Fruit fly (Drosophila melanogaster) whole organism, embryonic: ENCODE results near the gene mRpL10.
A peak's percentile ranks its signal among the peaks of the same experiment; 100 is the strongest.

Experiments
- Adf1 ChIP-seq: fragments of 200-800 bp; sonication (Bioruptor generic); IDR thresholded peaks from 2 replicates; pipeline ENCODE4 v1.3.6; 2022; ENCODE audit warnings: missing biosample characterization, missing genetic modification characterization
- B-H1 ChIP-seq: fragments of 200-800 bp; sonication (Bioruptor generic); IDR thresholded peaks from 3 replicates; pipeline ENCODE4 v1.3.6; 2022; ENCODE audit warnings: missing biosample characterization, missing genetic modification characterization
- Bdp1 ChIP-seq: fragments of 200-800 bp; sonication (Bioruptor generic); optimal IDR thresholded peaks from 3 replicates; lab custom pipeline; 2016; ENCODE audit warnings: missing biosample characterization, missing genetic modification characterization
- CG10267 ChIP-seq: fragments of 200-800 bp; sonication (Bioruptor generic); optimal IDR thresholded peaks from 2 replicates; lab custom pipeline; 2018; ENCODE audit warnings: missing biosample characterization, mild to moderate bottlenecking, missing genetic modification characterization, moderate library complexity
- CG10543 ChIP-seq: fragments of 200-800 bp; sonication (Bioruptor generic); optimal IDR thresholded peaks from 3 replicates; lab custom pipeline; 2017; ENCODE audit warnings: missing biosample characterization, mild to moderate bottlenecking, missing genetic modification characterization, moderate library complexity
- CG11504 ChIP-seq: fragments of 200-800 bp; sonication (Bioruptor generic); optimal IDR thresholded peaks from 3 replicates; lab custom pipeline; 2019; ENCODE audit warnings: missing biosample characterization, mild to moderate bottlenecking, missing genetic modification characterization, moderate library complexity
- CG12155 ChIP-seq: fragments of 200-800 bp; sonication (Bioruptor generic); optimal IDR thresholded peaks from 3 replicates; lab custom pipeline; 2016; ENCODE audit warnings: missing biosample characterization, missing genetic modification characterization
- CG12299 ChIP-seq: fragments of 200-800 bp; sonication (Bioruptor generic); optimal IDR thresholded peaks from 2 replicates; lab custom pipeline; 2018; ENCODE audit warnings: missing biosample characterization, mild to moderate bottlenecking, missing genetic modification characterization
- CG14441 ChIP-seq: fragments of 200-800 bp; sonication (Bioruptor generic); IDR thresholded peaks from 2 replicates; pipeline ENCODE4 v1.3.6; 2022; ENCODE audit warnings: missing biosample characterization, missing genetic modification characterization
- CG1602 ChIP-seq: fragments of 200-800 bp; sonication (Bioruptor generic); optimal IDR thresholded peaks from 3 replicates; lab custom pipeline; 2016; ENCODE audit warnings: missing biosample characterization, missing genetic modification characterization
- CG1603 ChIP-seq: fragments of 200-800 bp; sonication (Bioruptor generic); optimal IDR thresholded peaks from 2 replicates; lab custom pipeline; 2019; ENCODE audit warnings: missing biosample characterization, mild to moderate bottlenecking, missing genetic modification characterization, moderate library complexity
- CG1647 ChIP-seq: fragments of 200-800 bp; sonication (Bioruptor generic); optimal IDR thresholded peaks from 3 replicates; lab custom pipeline; 2016; ENCODE audit warnings: missing biosample characterization, missing genetic modification characterization
- CG17568 ChIP-seq: fragments of 200-800 bp; sonication (Bioruptor generic); optimal IDR thresholded peaks from 2 replicates; lab custom pipeline; 2018; ENCODE audit warnings: missing biosample characterization, mild to moderate bottlenecking, missing genetic modification characterization, moderate library complexity
- CG3995 ChIP-seq: fragments of 200-800 bp; sonication (Bioruptor generic); optimal IDR thresholded peaks from 3 replicates; lab custom pipeline; 2016; ENCODE audit warnings: missing biosample characterization, missing genetic modification characterization
- CG43689 ChIP-seq: fragments of 200-800 bp; sonication (Bioruptor generic); IDR thresholded peaks from 2 replicates; pipeline ENCODE4 v1.3.6; 2022; ENCODE audit warnings: missing biosample characterization, missing genetic modification characterization
- CG5245 ChIP-seq: fragments of 200-800 bp; sonication (Bioruptor generic); optimal IDR thresholded peaks from 3 replicates; lab custom pipeline; 2016; ENCODE audit warnings: missing biosample characterization, missing genetic modification characterization
- CG6683 ChIP-seq: fragments of 200-800 bp; sonication (Bioruptor generic); optimal IDR thresholded peaks from 2 replicates; lab custom pipeline; 2017; ENCODE audit warnings: missing biosample characterization, mild to moderate bottlenecking, missing genetic modification characterization, missing genetic modification reagents
- CG6689 ChIP-seq: fragments of 200-800 bp; sonication (Bioruptor generic); IDR thresholded peaks from 2 replicates; pipeline ENCODE4 v1.3.6; 2022; ENCODE audit warnings: missing biosample characterization, missing genetic modification characterization
- CG6765 ChIP-seq: fragments of 200-800 bp; sonication (Bioruptor generic); optimal IDR thresholded peaks from 3 replicates; lab custom pipeline; 2017; ENCODE audit warnings: missing biosample characterization, mild to moderate bottlenecking, missing genetic modification characterization
- CG7357 ChIP-seq: fragments of 200-800 bp; sonication (Bioruptor generic); IDR thresholded peaks from 3 replicates; pipeline ENCODE4 v1.3.6; 2022; ENCODE audit warnings: missing biosample characterization, missing genetic modification characterization
- CG7963 ChIP-seq: fragments of 200-800 bp; sonication (Bioruptor generic); IDR thresholded peaks from 3 replicates; pipeline ENCODE4 v1.3.6; 2022; ENCODE audit warnings: missing biosample characterization, missing genetic modification characterization; ENCODE audit not compliant: partially characterized antibody
- CG8388 ChIP-seq: fragments of 200-800 bp; sonication (Bioruptor generic); optimal IDR thresholded peaks from 2 replicates; lab custom pipeline; 2019; ENCODE audit warnings: missing biosample characterization, mild to moderate bottlenecking, missing genetic modification characterization, moderate library complexity
- CG9876 ChIP-seq: fragments of 200-800 bp; sonication (Bioruptor generic); optimal IDR thresholded peaks from 2 replicates; lab custom pipeline; 2016; ENCODE audit warnings: missing biosample characterization, missing genetic modification characterization
- CG9932 ChIP-seq: fragments of 200-800 bp; sonication (Bioruptor generic); IDR thresholded peaks from 2 replicates; pipeline ENCODE4 v1.3.6; 2022; ENCODE audit warnings: missing biosample characterization, missing genetic modification characterization
- D ChIP-seq, 2 experiments: fragments of 200-800 bp in 1 of 2; fragments of >200 bp in 1 of 2; sonication (Bioruptor generic) in 1 of 2; optimal IDR thresholded peaks; 2 replicates in 1 of 2; 3 replicates in 1 of 2; lab custom pipeline; 2017; ENCODE audit warnings: mild to moderate bottlenecking in 1 of 2, missing biosample characterization in 1 of 2, missing genetic modification characterization in 1 of 2, missing genetic modification reagents in 1 of 2
- NC2β ChIP-seq: fragments of 200-800 bp; sonication (Bioruptor generic); optimal IDR thresholded peaks from 2 replicates; lab custom pipeline; 2016; ENCODE audit warnings: missing biosample characterization, missing genetic modification characterization
- Optix ChIP-seq: fragments of 200-800 bp; sonication (Bioruptor generic); IDR thresholded peaks from 3 replicates; pipeline ENCODE4 v1.3.6; 2022; ENCODE audit warnings: missing biosample characterization, missing genetic modification characterization
- Rx ChIP-seq: fragments of 200-800 bp; sonication (Bioruptor generic); IDR thresholded peaks from 2 replicates; pipeline ENCODE4 v1.3.6; 2022; ENCODE audit warnings: missing biosample characterization, missing genetic modification characterization
- abd-A ChIP-seq: fragments of 200-800 bp; sonication (Bioruptor generic); optimal IDR thresholded peaks from 3 replicates; lab custom pipeline; 2019; ENCODE audit warnings: missing biosample characterization, mild to moderate bottlenecking, missing genetic modification characterization, moderate library complexity
- ara ChIP-seq: fragments of 200-800 bp; sonication (Bioruptor generic); IDR thresholded peaks from 2 replicates; pipeline ENCODE4 v1.3.6; 2022; ENCODE audit warnings: missing biosample characterization, missing genetic modification characterization
- chif ChIP-seq, 2 experiments: fragments of 200-800 bp; sonication (Bioruptor generic); optimal IDR thresholded peaks; 3 replicates each; lab custom pipeline; 2016; ENCODE audit warnings: missing biosample characterization in 2 of 2, missing genetic modification characterization in 2 of 2
- chinmo ChIP-seq: fragments of 200-800 bp; sonication (Bioruptor generic); IDR thresholded peaks from 4 replicates; pipeline ENCODE4 v1.3.6; 2022; ENCODE audit warnings: missing biosample characterization, missing genetic modification characterization; ENCODE audit not compliant: partially characterized antibody
- crol ChIP-seq: fragments of 200-800 bp; sonication (Bioruptor generic); IDR thresholded peaks from 2 replicates; pipeline ENCODE4 v1.3.6; 2022; ENCODE audit warnings: missing biosample characterization, missing genetic modification characterization
- dati ChIP-seq: fragments of 200-800 bp; sonication (Bioruptor generic); IDR thresholded peaks from 2 replicates; pipeline ENCODE4 v1.3.6; 2022; ENCODE audit warnings: missing biosample characterization, missing genetic modification characterization
- esg ChIP-seq: fragments of 200-800 bp; sonication (Bioruptor generic); conservative IDR thresholded peaks from 2 replicates; pipeline ENCODE4 v1.3.6; 2022; ENCODE audit warnings: missing biosample characterization, missing genetic modification characterization
- exex ChIP-seq: fragments of 200-800 bp; sonication (Bioruptor generic); optimal IDR thresholded peaks from 4 replicates; lab custom pipeline; 2018; ENCODE audit warnings: missing biosample characterization, mild to moderate bottlenecking, missing genetic modification characterization, moderate library complexity
- gcm2 ChIP-seq: fragments of 200-800 bp; sonication (Bioruptor generic); optimal IDR thresholded peaks from 2 replicates; lab custom pipeline; 2016; ENCODE audit warnings: missing biosample characterization, missing genetic modification characterization
- gfzf ChIP-seq: fragments of 200-800 bp; sonication (Bioruptor generic); optimal IDR thresholded peaks from 2 replicates; lab custom pipeline; 2016; ENCODE audit warnings: missing biosample characterization, mild to moderate bottlenecking, missing genetic modification characterization, moderate library complexity
- kay ChIP-seq: fragments of 200-800 bp; sonication (Bioruptor generic); optimal IDR thresholded peaks from 2 replicates; lab custom pipeline; 2016; ENCODE audit warnings: missing biosample characterization, missing genetic modification characterization
- p53 ChIP-seq: fragments of 200-800 bp; sonication (Bioruptor generic); optimal IDR thresholded peaks from 2 replicates; lab custom pipeline; 2016; ENCODE audit warnings: missing biosample characterization, missing genetic modification characterization
- pfk ChIP-seq: fragments of 200-800 bp; sonication (Bioruptor generic); optimal IDR thresholded peaks from 2 replicates; lab custom pipeline; 2018; ENCODE audit warnings: missing biosample characterization, mild to moderate bottlenecking, missing genetic modification characterization, moderate library complexity
- pita ChIP-seq: fragments of 200-800 bp; sonication (Bioruptor generic); optimal IDR thresholded peaks from 2 replicates; lab custom pipeline; 2017; ENCODE audit warnings: missing biosample characterization, mild to moderate bottlenecking, missing genetic modification characterization
- run ChIP-seq: fragments of 200-800 bp; sonication (Bioruptor generic); optimal IDR thresholded peaks from 3 replicates; lab custom pipeline; 2018; ENCODE audit warnings: missing biosample characterization, mild to moderate bottlenecking, missing genetic modification characterization
- sc ChIP-seq, 3 experiments: fragments of >200 bp in 2 of 3; fragments of 200-800 bp in 1 of 3; sonication (Bioruptor generic) in 1 of 3; optimal IDR thresholded peaks; 2 replicates in 2 of 3; 3 replicates in 1 of 3; lab custom pipeline; 2017; ENCODE audit warnings: mild to moderate bottlenecking in 1 of 3, missing biosample characterization in 1 of 3, missing genetic modification characterization in 1 of 3, missing genetic modification reagents in 1 of 3
- tll ChIP-seq, 2 experiments: fragments of 200-800 bp in 1 of 2; fragments of >200 bp in 1 of 2; sonication (Bioruptor generic) in 1 of 2; optimal IDR thresholded peaks; 2 replicates each; lab custom pipeline; 2017 to 2019; ENCODE audit warnings: missing biosample characterization in 2 of 2, missing genetic modification characterization in 2 of 2, mild to moderate bottlenecking in 1 of 2, moderate library complexity in 1 of 2
- unc-4 ChIP-seq: fragments of 200-800 bp; sonication (Bioruptor generic); IDR thresholded peaks from 2 replicates; pipeline ENCODE4 v1.3.6; 2022; ENCODE audit warnings: missing biosample characterization, missing genetic modification characterization; ENCODE audit not compliant: partially characterized antibody
- unpg ChIP-seq: fragments of 200-800 bp; sonication (Bioruptor generic); optimal IDR thresholded peaks from 3 replicates; lab custom pipeline; 2018; ENCODE audit warnings: missing biosample characterization, mild to moderate bottlenecking, missing genetic modification characterization, moderate library complexity
- usp ChIP-seq: fragments of >200 bp; optimal IDR thresholded peaks from 2 replicates; lab custom pipeline; 2017; ENCODE audit warnings: missing biosample characterization, missing genetic modification characterization
- zfh2 ChIP-seq: fragments of 200-800 bp; sonication (Bioruptor generic); optimal IDR thresholded peaks from 2 replicates; lab custom pipeline; 2016; ENCODE audit warnings: missing biosample characterization, missing genetic modification characterization

Gene mRpL10

DNA sequence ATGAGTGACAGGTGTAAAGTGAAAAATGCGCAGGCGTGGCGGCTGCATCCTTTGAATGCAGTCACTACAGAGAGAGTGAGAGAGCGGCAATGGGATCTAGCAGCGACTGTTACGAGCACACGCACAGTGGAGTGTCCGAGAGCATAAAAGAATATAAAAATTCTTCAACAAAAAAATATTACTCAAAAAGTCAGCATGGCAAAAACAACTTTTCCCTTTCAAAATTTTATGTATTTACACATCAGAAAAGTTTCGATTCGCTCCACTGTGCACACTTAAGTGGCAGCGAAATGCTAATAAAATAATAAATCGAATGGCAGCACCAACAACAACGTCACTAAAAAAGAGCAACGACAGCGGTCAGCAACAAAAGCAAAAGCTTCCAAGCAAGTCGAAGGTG, 19.8 kb downstream of the mRpL10 start (continued):
- TF ChIP-seq Optix (GFP tag; lab: Robert Waterston, UW) (peak; percentile 94), CG11504 (peak; percentile 87), unc-4 (GFP tag; lab: Robert Waterston, UW) (no peak), ara (GFP tag; lab: Robert Waterston, UW) (peak; percentile 94), dati (peak; percentile 87), CG1602 (peak; percentile 83), tll (GFP tag; optimal IDR thresholded peaks at IDR 0.05; lab: Kevin White, UChicago) (peak in 1 of 2 experiments; percentile 42), kay (GFP tag; lab: Kevin White, UChicago) (peak; percentile 19), CG1603 (tag; lab: Kevin White, UChicago) (peak; percentile 86), Rx (GFP tag; lab: Robert Waterston, UW) (peak; percentile 93), p53 (GFP tag; lab: Kevin White, UChicago) (peak; percentile 48), gfzf (GFP tag; lab: Kevin White, UChicago) (no peak), Bdp1 (GFP tag; lab: Kevin White, UChicago) (peak; percentile 73), gcm2 (GFP tag; lab: Kevin White, UChicago) (peak; percentile 72), CG5245 (GFP tag; lab: Kevin White, UChicago) (peak; percentile 90), abd-A (tag; lab: Kevin White, UChicago) (no peak), D (optimal IDR thresholded peaks at IDR 0.05; lab: Kevin White, UChicago) (no peak), D (GFP tag; optimal IDR thresholded peaks at IDR 0.05; lab: Kevin White, UChicago) (peak; percentile 85), CG12155 (GFP tag; lab: Kevin White, UChicago) (peak; percentile 71), CG9932 (GFP tag; lab: Robert Waterston, UW) (peak; percentile 39; the same call in 1 of the 2 replicates), CG12299 (tag; lab: Kevin White, UChicago) (peak; percentile 23), pita (GFP tag; lab: Kevin White, UChicago) (no peak), esg (GFP tag; lab: Robert Waterston, UW) (peak; percentile 88), CG10543 (GFP tag; lab: Kevin White, UChicago) (no peak), NC2β (GFP tag; lab: Kevin White, UChicago) (peak; percentile 88), CG14441 (peak; percentile 89), chinmo (no peak), CG7963 (GFP tag; lab: Robert Waterston, UW) (no peak), B-H1 (GFP tag; lab: Robert Waterston, UW) (peak; percentile 87), chif (GFP tag; optimal IDR thresholded peaks at IDR 0.05; lab: Kevin White, UChicago) (peak; percentile 88 to 92), CG8388 (GFP tag; lab: Kevin White, UChicago) (peak; percentile 90), CG6683 (peak; percentile 43), CG17568 (peak; percentile 76), exex (no peak), CG3995 (GFP tag; lab: Kevin White, UChicago) (no peak), unpg (GFP tag; lab: Kevin White, UChicago) (peak; percentile 90), CG10267 (tag; lab: Kevin White, UChicago) (peak; percentile 81), CG6765 (peak; percentile 4), crol (GFP tag; lab: Robert Waterston, UW) (peak; percentile 22; the same call in 1 of the 2 replicates), usp (no peak), Adf1 (GFP tag; lab: Robert Waterston, UW) (peak; percentile 16; the same call in 1 of the 2 replicates), CG9876 (GFP tag; lab: Kevin White, UChicago) (peak; percentile 62), CG1647 (GFP tag; lab: Kevin White, UChicago) (peak; percentile 88), pfk (GFP tag; lab: Kevin White, UChicago) (no peak), CG6689 (GFP tag; lab: Robert Waterston, UW) (peak; percentile 93), sc (optimal IDR thresholded peaks at IDR 0.05; lab: Kevin White, UChicago) (no peak), sc (GFP tag; optimal IDR thresholded peaks at IDR 0.05; lab: Kevin White, UChicago) (peak; percentile 84), CG43689 (GFP tag; lab: Robert Waterston, UW) (peak; percentile 79), CG7357 (GFP tag; lab: Robert Waterston, UW) (peak; percentile 74), zfh2 (GFP tag; lab: Kevin White, UChicago) (peak; percentile 27), run (tag; lab: Kevin White, UChicago) (peak; percentile 69)
